Worm (Caenorhabditis elegans) whole organism, L1 larva: ENCODE results near the gene srlf-11.
A peak's percentile ranks its signal among the peaks of the same experiment; 100 is the strongest.

ENCODE experiments used
- C16A3.4 ChIP-seq: fragments of 150-350 bp; optimal IDR thresholded peaks from 2 replicates; lab custom pipeline; 2014; ENCODE audit warnings: missing biosample characterization, missing genetic modification characterization
- blmp-1 ChIP-seq: fragments of 150-350 bp; optimal IDR thresholded peaks from 2 replicates; lab custom pipeline; 2014; ENCODE audit warnings: missing biosample characterization, missing genetic modification characterization
- ceh-63 ChIP-seq: fragments of 200-800 bp; sonication (Bioruptor generic); optimal IDR thresholded peaks from 2 replicates; lab custom pipeline; 2018; ENCODE audit warnings: mild to moderate bottlenecking, missing genetic modification characterization, missing compliant biosample characterization
- ceh-8 ChIP-seq: fragments of 200-800 bp; sonication (Bioruptor generic); optimal IDR thresholded peaks from 2 replicates; lab custom pipeline; 2018; ENCODE audit warnings: mild to moderate bottlenecking, missing genetic modification characterization, moderate library complexity, missing compliant biosample characterization
- ceh-90 ChIP-seq: sonication (generic microtip); optimal IDR thresholded peaks from 2 replicates; lab custom pipeline; 2016; ENCODE audit warnings: missing genetic modification characterization, missing compliant biosample characterization
- efl-3 ChIP-seq: fragments of 200-800 bp; sonication (Bioruptor generic); optimal IDR thresholded peaks from 2 replicates; lab custom pipeline; 2018; ENCODE audit warnings: mild to moderate bottlenecking, missing genetic modification characterization, missing compliant biosample characterization
- egl-13 ChIP-seq: sonication (generic microtip); optimal IDR thresholded peaks from 2 replicates; lab custom pipeline; 2016; ENCODE audit warnings: missing genotype, missing genetic modification reagents, missing genetic modification characterization, missing compliant biosample characterization
- elt-2 ChIP-seq: sonication (generic microtip); optimal IDR thresholded peaks from 2 replicates; lab custom pipeline; 2016; ENCODE audit warnings: missing genetic modification characterization, mild to moderate bottlenecking, inconsistent platforms, missing compliant biosample characterization, missing genetic modification reagents
- elt-3 ChIP-seq, 6 experiments: fragments of 150-350 bp in 1 of 6; sonication (generic microtip); optimal IDR thresholded peaks; 2 replicates each; lab custom pipeline; 2017 to 2018; ENCODE audit warnings: missing biosample characterization in 6 of 6, missing genetic modification characterization in 6 of 6, inconsistent platforms in 1 of 6
- ets-5 ChIP-seq: fragments of 200-800 bp; sonication (Bioruptor generic); IDR thresholded peaks from 2 replicates; pipeline ENCODE4 v1.3.6; 2022; ENCODE audit warnings: missing genetic modification characterization, missing compliant biosample characterization
- fkh-10 ChIP-seq: sonication (generic microtip); optimal IDR thresholded peaks from 2 replicates; lab custom pipeline; 2017; ENCODE audit warnings: missing biosample characterization, missing genetic modification reagents, missing genetic modification characterization
- fkh-8 ChIP-seq: sonication (generic microtip); optimal IDR thresholded peaks from 2 replicates; lab custom pipeline; 2016; ENCODE audit warnings: mild to moderate bottlenecking, missing genetic modification characterization, missing compliant biosample characterization
- fos-1 ChIP-seq: fragments of 150-350 bp; optimal IDR thresholded peaks from 2 replicates; lab custom pipeline; 2014; ENCODE audit warnings: missing biosample characterization, missing genetic modification characterization
- grh-1 ChIP-seq: fragments of 200-800 bp; sonication (Bioruptor generic); IDR thresholded peaks from 2 replicates; pipeline ENCODE4 v1.3.6; 2022; ENCODE audit warnings: missing genetic modification reagents, missing genetic modification characterization, missing compliant biosample characterization
- hlh-17 ChIP-seq: fragments of 200-800 bp; sonication (Bioruptor generic); optimal IDR thresholded peaks from 2 replicates; lab custom pipeline; 2018; ENCODE audit warnings: missing genetic modification characterization, mild to moderate bottlenecking, missing compliant biosample characterization, moderate library complexity, borderline replicate concordance
- hlh-4 ChIP-seq: sonication (generic microtip); optimal IDR thresholded peaks from 2 replicates; lab custom pipeline; 2016; ENCODE audit warnings: mild to moderate bottlenecking, missing genetic modification characterization, missing compliant biosample characterization
- hpl-2 ChIP-seq: fragments of 150-350 bp; optimal IDR thresholded peaks from 2 replicates; lab custom pipeline; 2014; ENCODE audit warnings: missing biosample characterization, missing genetic modification reagents, missing genetic modification characterization
- lin-13 ChIP-seq: fragments of 150-350 bp; optimal IDR thresholded peaks from 2 replicates; lab custom pipeline; 2014; ENCODE audit warnings: missing biosample characterization, missing genetic modification reagents, missing genetic modification characterization
- lin-15B ChIP-seq: fragments of 150-350 bp; sonication (generic microtip); optimal IDR thresholded peaks from 3 replicates; lab custom pipeline; 2014; ENCODE audit warnings: missing biosample characterization, missing genetic modification characterization
- lin-35 ChIP-seq, 2 experiments: fragments of 150-350 bp; optimal IDR thresholded peaks; 2 replicates each; lab custom pipeline; 2014; ENCODE audit warnings: missing biosample characterization in 2 of 2, missing genetic modification characterization in 2 of 2, missing genetic modification reagents in 2 of 2
- lin-39 ChIP-seq: fragments of 150-350 bp; optimal IDR thresholded peaks from 2 replicates; lab custom pipeline; 2014; ENCODE audit warnings: missing biosample characterization, missing genetic modification reagents, missing genetic modification characterization
- lir-3 ChIP-seq: sonication (generic microtip); optimal IDR thresholded peaks from 2 replicates; lab custom pipeline; 2016; ENCODE audit warnings: mild to moderate bottlenecking, missing genetic modification characterization, moderate library complexity, missing compliant biosample characterization; ENCODE audit not compliant: poor library complexity
- lsy-2 ChIP-seq, 2 experiments: fragments of 150-350 bp; optimal IDR thresholded peaks; 2 replicates each; lab custom pipeline; 2014; ENCODE audit warnings: missing biosample characterization in 2 of 2, missing genetic modification characterization in 2 of 2
- mdl-1 ChIP-seq, 2 experiments: fragments of 150-350 bp; optimal IDR thresholded peaks; 2 replicates each; lab custom pipeline; 2014 to 2017; ENCODE audit warnings: missing biosample characterization in 2 of 2, missing genetic modification characterization in 2 of 2, inconsistent platforms in 1 of 2
- mef-2 ChIP-seq: fragments of 150-350 bp; optimal IDR thresholded peaks from 2 replicates; lab custom pipeline; 2014; ENCODE audit warnings: missing biosample characterization, missing genetic modification characterization
- nhr-12 ChIP-seq: sonication (generic microtip); optimal IDR thresholded peaks from 2 replicates; lab custom pipeline; 2017; ENCODE audit warnings: missing biosample characterization, missing genetic modification characterization
- nhr-20 ChIP-seq: sonication (generic microtip); optimal IDR thresholded peaks from 2 replicates; lab custom pipeline; 2016; ENCODE audit warnings: mild to moderate bottlenecking, missing genetic modification characterization, missing compliant biosample characterization
- nhr-237 ChIP-seq: fragments of 150-350 bp; optimal IDR thresholded peaks from 2 replicates; lab custom pipeline; 2014; ENCODE audit warnings: missing biosample characterization, missing genetic modification characterization
- nhr-28 ChIP-seq: fragments of 150-350 bp; optimal IDR thresholded peaks from 2 replicates; lab custom pipeline; 2014; ENCODE audit warnings: missing biosample characterization, missing genetic modification characterization
- nhr-47 ChIP-seq: sonication (generic microtip); optimal IDR thresholded peaks from 2 replicates; lab custom pipeline; 2016; ENCODE audit warnings: mild to moderate bottlenecking, missing genetic modification characterization, moderate library complexity, missing compliant biosample characterization
- nhr-71 ChIP-seq: sonication (generic microtip); optimal IDR thresholded peaks from 2 replicates; lab custom pipeline; 2016; ENCODE audit warnings: mild to moderate bottlenecking, missing genetic modification characterization, moderate library complexity, missing compliant biosample characterization
- nhr-90 ChIP-seq: sonication (generic microtip); optimal IDR thresholded peaks from 2 replicates; lab custom pipeline; 2016; ENCODE audit warnings: mild to moderate bottlenecking, missing genetic modification characterization, missing compliant biosample characterization; ENCODE audit not compliant: poor library complexity
- pag-3 ChIP-seq: sonication (generic microtip); optimal IDR thresholded peaks from 2 replicates; lab custom pipeline; 2017; ENCODE audit warnings: missing genetic modification characterization, mild to moderate bottlenecking, missing compliant biosample characterization, antibody characterized with exemption, borderline replicate concordance; ENCODE audit not compliant: insufficient read depth
- pax-3 ChIP-seq: fragments of 200-800 bp; sonication (Bioruptor generic); optimal IDR thresholded peaks from 2 replicates; lab custom pipeline; 2018; ENCODE audit warnings: mild to moderate bottlenecking, missing genetic modification characterization, moderate library complexity, missing compliant biosample characterization
- skn-1 ChIP-seq: fragments of 150-350 bp; optimal IDR thresholded peaks from 2 replicates; lab custom pipeline; 2014; ENCODE audit warnings: missing biosample characterization, missing genetic modification characterization
- snpc-4 ChIP-seq: fragments of 150-350 bp; optimal IDR thresholded peaks from 2 replicates; lab custom pipeline; 2014; ENCODE audit warnings: missing biosample characterization, missing genetic modification characterization
- sox-4 ChIP-seq: sonication (generic microtip); optimal IDR thresholded peaks from 2 replicates; lab custom pipeline; 2016; ENCODE audit warnings: missing genetic modification characterization, missing compliant biosample characterization
- sup-37 ChIP-seq: fragments of 200-800 bp; sonication (Bioruptor generic); optimal IDR thresholded peaks from 2 replicates; lab custom pipeline; 2018; ENCODE audit warnings: mild to moderate bottlenecking, missing genetic modification characterization, missing compliant biosample characterization
- swsn-7 ChIP-seq: sonication (generic microtip); optimal IDR thresholded peaks from 2 replicates; lab custom pipeline; 2016; ENCODE audit warnings: missing genetic modification characterization, missing compliant biosample characterization
- unc-130 ChIP-seq: fragments of 150-350 bp; optimal IDR thresholded peaks from 2 replicates; lab custom pipeline; 2017; ENCODE audit warnings: missing biosample characterization, missing genetic modification characterization, inconsistent platforms
- unc-30 ChIP-seq: sonication (generic microtip); optimal IDR thresholded peaks from 2 replicates; lab custom pipeline; 2017; ENCODE audit warnings: missing biosample characterization, missing genetic modification characterization
- zag-1 ChIP-seq: fragments of 150-350 bp; optimal IDR thresholded peaks from 2 replicates; lab custom pipeline; 2014; ENCODE audit warnings: missing biosample characterization, missing genetic modification characterization

The srlf-11 gene

DNA sequence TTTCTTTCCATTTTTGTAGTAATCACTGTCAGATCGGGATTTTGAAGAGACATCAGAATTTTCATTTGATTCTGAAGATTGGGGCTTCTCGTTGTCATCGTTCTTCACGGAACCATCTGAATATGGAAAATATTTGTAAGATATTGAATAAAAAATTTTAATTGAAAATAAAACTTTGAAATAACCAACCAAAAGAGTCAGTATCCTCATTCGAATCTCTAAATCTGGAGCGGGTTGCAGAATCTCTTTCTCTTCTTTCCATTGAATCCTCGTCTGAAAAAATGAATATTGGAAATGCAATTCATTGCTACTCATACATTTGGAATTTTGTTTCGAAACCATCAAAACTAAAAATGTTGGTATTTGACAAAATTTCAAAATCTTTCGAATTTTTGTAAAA is 12.3 kb upstream of the srlf-11 start:
- no peak for TF ChIP-seq mef-2
- no peak for TF ChIP-seq hpl-2 (GFP tag; lab: Kevin White, UChicago)
- TF ChIP-seq efl-3 (GFP tag; lab: Kevin White, UChicago), result no peak
- TF ChIP-seq C16A3.4 (tag; lab: Kevin White, UChicago), result no peak
- TF ChIP-seq swsn-7 (tag; lab: Kevin White, UChicago), result no peak
- no peak for TF ChIP-seq skn-1 (tag; lab: Kevin White, UChicago)
- TF ChIP-seq grh-1 (GFP tag; lab: Robert Waterston, UW), result no peak
- TF ChIP-seq sox-4, result no peak
- TF ChIP-seq snpc-4 (tag; lab: Kevin White, UChicago), result no peak
- no peak for TF ChIP-seq unc-30
- no peak for TF ChIP-seq nhr-90
- TF ChIP-seq blmp-1 (tag; lab: Kevin White, UChicago), result no peak
- no peak for TF ChIP-seq unc-130 (tag; lab: Kevin White, UChicago)
- TF ChIP-seq pag-3 (tag; lab: Kevin White, UChicago), result no peak

- TF ChIP-seq mdl-1 (tag; optimal IDR thresholded peaks at IDR 0.05; lab: Kevin White, UChicago), result no peak
- no peak for TF ChIP-seq sup-37 (GFP tag; lab: Kevin White, UChicago)
- no peak for TF ChIP-seq lin-35 (GFP tag; optimal IDR thresholded peaks at IDR 0.05; lab: Kevin White, UChicago)
- TF ChIP-seq blmp-1 (tag; lab: Kevin White, UChicago), result no peak
- no peak for TF ChIP-seq efl-3 (GFP tag; lab: Kevin White, UChicago)
- no peak for TF ChIP-seq lin-15B (tag; lab: Kevin White, UChicago)
- TF ChIP-seq lsy-2 (tag; optimal IDR thresholded peaks at IDR 0.05; lab: Kevin White, UChicago), result no peak
- TF ChIP-seq unc-130 (tag; lab: Kevin White, UChicago), result no peak
- no peak for TF ChIP-seq pax-3 (tag; lab: Kevin White, UChicago)
- no peak for TF ChIP-seq lir-3
- TF ChIP-seq, all 84 proteins: peak for 0
These were observed 10.7 kb upstream of the srlf-11 start, which contains the start of gene srlf-13 for ce11 chrIV:10896512-10896911. TSS of gene srlf-13 (minus strand) at chrIV:10896612.

DNA sequence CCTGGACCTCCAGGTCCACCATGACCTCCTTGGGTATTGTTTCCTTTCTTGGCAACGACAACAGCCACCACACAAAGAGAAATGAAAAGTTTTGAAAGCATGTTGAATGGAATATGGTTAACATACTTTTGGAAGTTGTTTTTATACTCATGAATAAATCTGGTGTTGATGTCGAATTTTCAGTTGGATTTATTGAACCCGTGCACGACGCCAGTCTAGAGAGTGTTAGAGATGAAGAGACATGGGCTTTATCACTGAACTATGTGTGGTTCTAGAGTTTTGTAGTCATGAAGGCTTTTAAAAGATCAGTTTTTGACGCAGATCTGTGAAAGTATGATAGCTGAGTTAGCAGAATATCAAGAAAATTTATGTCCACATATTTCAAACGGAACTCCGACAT is 8.4 kb upstream of the srlf-11 start, which contains the start of gene srlf-14:
Gene srlf-14, minus strand, starts transcription at position 101 of the 400 bp plus-strand sequence.
- TF ChIP-seq lin-13 (no peak), elt-2 (tag; lab: Kevin White, UChicago) (no peak), hlh-17 (GFP tag; lab: Kevin White, UChicago) (no peak), ceh-63 (GFP tag; lab: Kevin White, UChicago) (no peak)

DNA sequence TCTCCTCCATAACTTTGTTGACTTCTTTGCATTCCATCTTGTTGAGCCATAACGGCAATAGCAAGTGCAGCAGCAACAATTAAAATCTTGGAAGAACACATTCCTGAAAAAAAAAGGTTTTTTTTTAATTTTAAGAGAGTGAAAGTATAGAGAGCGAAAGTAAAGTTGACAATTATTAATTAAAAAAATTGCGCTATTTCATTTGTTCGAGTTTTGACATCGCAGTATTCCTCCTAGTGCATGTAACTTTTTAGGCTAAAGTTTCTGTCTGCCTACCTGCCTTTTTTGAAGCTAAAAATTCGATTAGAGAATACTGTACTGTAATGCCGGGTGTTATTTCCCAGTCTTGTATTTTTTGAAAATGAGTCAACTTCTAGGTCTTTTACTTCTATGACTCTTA is 6.2 kb upstream of the srlf-11 start, which contains the start of gene srlf-12:
Gene srlf-12, minus strand, starts transcription at position 101 of the 400 bp plus-strand sequence.
- no peak for TF ChIP-seq lin-39 (tag; lab: Kevin White, UChicago)
- TF ChIP-seq ets-5, result no peak
- TF ChIP-seq nhr-12 (tag; lab: Kevin White, UChicago), result no peak
- TF ChIP-seq zag-1, result no peak
- no peak for TF ChIP-seq nhr-28

DNA sequence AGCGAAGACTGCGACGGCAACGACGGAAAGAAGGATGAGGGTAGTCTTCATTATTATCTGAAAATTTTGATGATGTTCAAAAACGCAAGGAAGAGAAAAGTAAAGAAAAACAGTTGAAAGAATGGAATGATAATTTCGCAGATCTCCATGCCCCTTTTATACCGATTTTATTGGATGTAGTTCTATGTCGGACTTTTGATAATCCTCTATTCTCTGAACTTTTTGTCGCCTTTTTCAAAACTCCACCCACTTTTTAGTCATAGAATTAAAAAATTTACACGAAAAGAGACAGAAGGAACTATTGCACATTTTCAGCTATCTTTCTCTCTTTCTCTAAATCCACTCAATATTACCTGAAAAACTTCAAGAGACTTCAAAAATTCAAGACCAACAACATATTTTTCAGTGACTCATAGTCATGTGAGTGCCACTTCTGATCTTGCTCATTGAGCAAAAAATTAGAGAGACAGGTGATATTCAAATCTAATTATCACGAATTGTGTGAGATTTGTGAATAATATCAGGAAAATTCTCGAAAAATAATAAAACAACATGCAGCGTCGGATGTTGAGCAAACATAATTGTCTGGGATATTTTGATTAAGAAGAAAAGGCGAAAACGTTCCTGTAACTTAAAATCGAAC is 4.1 kb upstream of the srlf-11 start, which contains the start of gene F13E9.15:
Gene F13E9.15, minus strand, starts transcription at position 51 of the 643 bp plus-strand sequence.
- TF ChIP-seq zag-1 (no peak), elt-3 (tag; optimal IDR thresholded peaks at IDR 0.05; lab: Kevin White, UChicago) (no peak), egl-13 (tag; lab: Kevin White, UChicago) (no peak), nhr-47 (tag; lab: Kevin White, UChicago) (peak; percentile 63), nhr-20 (tag; lab: Kevin White, UChicago) (peak; percentile 2), ceh-8 (GFP tag; lab: Kevin White, UChicago) (peak; percentile 70), lin-13 (no peak), fos-1 (tag; lab: Kevin White, UChicago) (peak; percentile 10), hlh-4 (tag; lab: Kevin White, UChicago) (peak; percentile 96), nhr-237 (tag; lab: Kevin White, UChicago) (no peak), fkh-10 (GFP tag; lab: Kevin White, UChicago) (peak; percentile 17), ceh-90 (peak; percentile 36), nhr-71 (tag; lab: Kevin White, UChicago) (peak; percentile 71), fkh-8 (tag; lab: Kevin White, UChicago) (peak; percentile 89)
